Worm (Caenorhabditis elegans): ENCODE results near the gene kin-16.

DNA sequence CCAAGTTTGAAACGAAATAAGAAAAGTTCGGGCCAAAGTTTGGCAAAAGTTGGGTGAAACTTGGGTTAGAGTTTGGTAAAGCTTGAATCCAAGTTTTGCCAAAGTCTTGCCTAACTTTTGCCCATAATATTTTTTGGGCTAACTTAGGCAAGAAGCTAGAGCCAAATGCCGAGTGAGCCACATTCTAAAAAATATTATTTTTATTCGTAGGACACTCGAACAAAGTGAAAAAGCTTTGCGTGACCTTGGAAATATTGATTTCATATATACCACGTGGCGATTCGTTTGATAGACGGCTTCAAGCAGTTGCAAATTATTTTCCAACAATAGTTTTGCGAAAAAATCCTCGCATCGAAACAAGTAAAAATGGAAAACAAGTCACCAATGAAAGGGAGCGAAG is 32.1 kb downstream of the kin-16 start, which contains the start of gene Y51B9A.5:
- TF ChIP-seq mep-1 (tag; optimal IDR thresholded peaks at IDR 0.05): no peak
- TF ChIP-seq pha-4 (tag; optimal IDR thresholded peaks at IDR 0.05): no peak
- no peak for TF ChIP-seq mab-5 (tag; optimal IDR thresholded peaks at IDR 0.05)
- TF ChIP-seq unc-39 (tag; optimal IDR thresholded peaks at IDR 0.05): no peak
- TF ChIP-seq nhr-76 (tag; optimal IDR thresholded peaks at IDR 0.05): no peak
- TF ChIP-seq nhr-237 (tag; optimal IDR thresholded peaks at IDR 0.05): no peak
- no peak for TF ChIP-seq mls-2 (tag; optimal IDR thresholded peaks at IDR 0.05)
- TF ChIP-seq elt-3 (tag; optimal IDR thresholded peaks at IDR 0.05): no peak
- TF ChIP-seq nhr-28 (tag; optimal IDR thresholded peaks at IDR 0.05): no peak

All from whole organism, mixed stage, embryonic.